Worm (Caenorhabditis elegans): Measurements from ENCODE around the gene C13G3.12.

DNA sequence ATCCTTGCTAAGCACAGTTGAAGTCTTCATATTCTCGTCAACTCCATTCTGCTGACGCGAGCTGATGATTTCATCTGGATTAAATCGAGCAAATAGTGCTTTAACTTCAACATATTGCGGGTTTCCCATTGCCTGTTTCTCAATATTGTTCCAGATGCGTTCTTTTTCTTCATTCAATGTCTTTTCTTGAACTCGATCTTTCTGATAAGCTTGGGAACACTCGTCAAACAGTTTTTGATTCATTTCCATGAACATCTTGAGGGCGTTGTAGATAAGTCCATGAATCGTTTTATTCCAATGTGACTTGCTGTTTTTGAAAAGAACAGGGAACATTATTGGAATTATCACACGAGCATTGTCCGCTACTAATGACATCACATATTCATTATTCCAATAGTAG, 5.0 kb upstream of the C13G3.12 start:
- no peak for TF ChIP-seq lin-39 (tag; optimal IDR thresholded peaks at IDR 0.05)
- TF ChIP-seq ceh-82 (tag; optimal IDR thresholded peaks at IDR 0.05) = no peak
- no peak for TF ChIP-seq pha-4 (tag; optimal IDR thresholded peaks at IDR 0.05)
- TF ChIP-seq ama-1 (optimal IDR thresholded peaks at IDR 0.05) = no peak
- no peak for TF ChIP-seq ztf-11 (tag; optimal IDR thresholded peaks at IDR 0.05)
- no peak for TF ChIP-seq egl-27 (tag; optimal IDR thresholded peaks at IDR 0.05)
- TF ChIP-seq fos-1 (tag; optimal IDR thresholded peaks at IDR 0.05) = no peak

Data from whole organism, L3 larva.